Fruit fly (Drosophila melanogaster): ENCODE results near the gene GlcAT-P.

Gene GlcAT-P

dm6 chr3L:11210517-11210916 is 13.2 kb upstream of the GlcAT-P start, which contains the start of the genes Ube3a and CG7600 (continued):
- peak; percentile 97 for TF ChIP-seq CG1621 (tag; optimal IDR thresholded peaks at IDR 0.05)
- no peak for TF ChIP-seq Hr39 (GFP tag; optimal IDR thresholded peaks at IDR 0.05)
- no peak for TF ChIP-seq CG9139 (GFP tag; optimal IDR thresholded peaks at IDR 0.05)
- TF ChIP-seq CG6163 (GFP tag; IDR thresholded peaks at IDR 0.05), result peak; percentile 43; the same call in 1 of the 3 replicates
- no peak for TF ChIP-seq achi (GFP tag; optimal IDR thresholded peaks at IDR 0.05)
- TF ChIP-seq CG6854 (GFP tag; optimal IDR thresholded peaks at IDR 0.05), result peak; percentile 61
- TF ChIP-seq Smox (GFP tag; optimal IDR thresholded peaks at IDR 0.05), result no peak
- TF ChIP-seq vri (GFP tag; optimal IDR thresholded peaks at IDR 0.05), result no peak
- no peak for TF ChIP-seq svp (GFP tag)
- no peak for TF ChIP-seq Eip93F (GFP tag; optimal IDR thresholded peaks at IDR 0.05)
- no peak for TF ChIP-seq CG16779 (tag; optimal IDR thresholded peaks at IDR 0.05)
- no peak for TF ChIP-seq CG31627 (GFP tag; optimal IDR thresholded peaks at IDR 0.05)

dm6 chr3L:11205608-11206336 is 8.4 kb upstream of the GlcAT-P start, which contains the start of gene Plod:
Gene Plod (minus strand): TSS chr3L:11206016.
- peak; percentile 56 for TF ChIP-seq CG6854 (GFP tag; optimal IDR thresholded peaks at IDR 0.05)
- TF ChIP-seq Sox102F (GFP tag; optimal IDR thresholded peaks at IDR 0.05), result no peak
- TF ChIP-seq cyc (GFP tag; optimal IDR thresholded peaks at IDR 0.05), result peak; percentile 9
- peak; percentile 36 for TF ChIP-seq Eip93F (GFP tag; optimal IDR thresholded peaks at IDR 0.05)
- no peak for TF ChIP-seq CG9139 (GFP tag; optimal IDR thresholded peaks at IDR 0.05)
- TF ChIP-seq Sox15 (GFP tag; optimal IDR thresholded peaks at IDR 0.05), result no peak
- no peak for TF ChIP-seq pdm3 (GFP tag; optimal IDR thresholded peaks at IDR 0.05)
- no peak for TF ChIP-seq topi (GFP tag; optimal IDR thresholded peaks at IDR 0.05)
- no peak for TF ChIP-seq CG1621 (tag; optimal IDR thresholded peaks at IDR 0.05)
- TF ChIP-seq esn (GFP tag; optimal IDR thresholded peaks at IDR 0.05), result peak; percentile 31
- no peak for TF ChIP-seq salr (GFP tag; optimal IDR thresholded peaks at IDR 0.05)
- TF ChIP-seq Eip75B (GFP tag; optimal IDR thresholded peaks at IDR 0.05), result peak; percentile 8
- TF ChIP-seq Gug (GFP tag; IDR thresholded peaks at IDR 0.05), result no peak
- no peak for TF ChIP-seq Hr4 (GFP tag; optimal IDR thresholded peaks at IDR 0.05)
- TF ChIP-seq Sox14 (GFP tag; optimal IDR thresholded peaks at IDR 0.05), result peak; percentile 31
- TF ChIP-seq CG8632 (GFP tag; optimal IDR thresholded peaks at IDR 0.05), result no peak
- no peak for TF ChIP-seq Hr39 (GFP tag; optimal IDR thresholded peaks at IDR 0.05)
- peak in 1 of 2 experiments; percentile 35 for TF ChIP-seq ss (GFP tag; optimal IDR thresholded peaks at IDR 0.05)
- TF ChIP-seq CG10669 (GFP tag; optimal IDR thresholded peaks at IDR 0.05), result no peak
- no peak for TF ChIP-seq Met (GFP tag; optimal IDR thresholded peaks at IDR 0.05)
- no peak for TF ChIP-seq CG32006 (GFP tag; optimal IDR thresholded peaks at IDR 0.05)
- no peak for TF ChIP-seq vri (GFP tag; optimal IDR thresholded peaks at IDR 0.05)
- no peak for TF ChIP-seq spab (GFP tag; optimal IDR thresholded peaks at IDR 0.05)
- peak; percentile 67 for TF ChIP-seq Eip78C (GFP tag)
- no peak for TF ChIP-seq fkh (GFP tag; optimal IDR thresholded peaks at IDR 0.05)
- peak; percentile 19 for TF ChIP-seq CG31627 (GFP tag; optimal IDR thresholded peaks at IDR 0.05)
- TF ChIP-seq CG7368 (GFP tag; optimal IDR thresholded peaks at IDR 0.05), result no peak
- TF ChIP-seq CG3919 (GFP tag; optimal IDR thresholded peaks at IDR 0.05), result peak; percentile 28
- peak; percentile 30; the same call in 1 of the 2 replicates for TF ChIP-seq CG15336 (GFP tag; IDR thresholded peaks at IDR 0.05)
- TF ChIP-seq dsx (GFP tag; optimal IDR thresholded peaks at IDR 0.05; ENCODE audit: poor library complexity, severe bottlenecking), result no peak
- no peak for TF ChIP-seq CG16779 (tag; optimal IDR thresholded peaks at IDR 0.05)
- no peak for TF ChIP-seq CG10631 (GFP tag; optimal IDR thresholded peaks at IDR 0.05)
- TF ChIP-seq acj6 (GFP tag; optimal IDR thresholded peaks at IDR 0.05), result peak; percentile 7
- TF ChIP-seq Ets96B (tag; optimal IDR thresholded peaks at IDR 0.05), result no peak
- TF ChIP-seq Hr38 (GFP tag; optimal IDR thresholded peaks at IDR 0.05), result no peak
- TF ChIP-seq CG8119 (GFP tag; IDR thresholded peaks at IDR 0.05), result peak; percentile 37
- no peak for TF ChIP-seq CG6808 (GFP tag; optimal IDR thresholded peaks at IDR 0.05)
- no peak for TF ChIP-seq Lpt (GFP tag; optimal IDR thresholded peaks at IDR 0.05)
- TF ChIP-seq CG4318 (GFP tag; optimal IDR thresholded peaks at IDR 0.05), result no peak
- TF ChIP-seq CG11294 (GFP tag; IDR thresholded peaks at IDR 0.05), result no peak
- TF ChIP-seq lz (GFP tag; optimal IDR thresholded peaks at IDR 0.05), result peak; percentile 47
- no peak for TF ChIP-seq CG3032 (tag; optimal IDR thresholded peaks at IDR 0.05)
- TF ChIP-seq CG6163 (GFP tag; IDR thresholded peaks at IDR 0.05), result peak; percentile 55; the same call in 2 of the 3 replicates
- no peak for TF ChIP-seq Blimp-1 (GFP tag; optimal IDR thresholded peaks at IDR 0.05)
- no peak for TF ChIP-seq net (GFP tag; optimal IDR thresholded peaks at IDR 0.05)

Data from whole organism, prepupa.